Worm (Caenorhabditis elegans): ENCODE measurements around the gene C06B3.16.

ce11 chrV:13957691-13958090 is 26.4 kb downstream of the C06B3.16 start:
- TF ChIP-seq pes-1 (GFP tag; IDR thresholded peaks at IDR 0.05) (no peak), scrt-1 (GFP tag; IDR thresholded peaks at IDR 0.05) (no peak), ama-1 (optimal IDR thresholded peaks at IDR 0.05) (no peak), F13C5.2 (tag; optimal IDR thresholded peaks at IDR 0.05) (no peak), aly-1 (tag; optimal IDR thresholded peaks at IDR 0.05) (no peak), flt-1 (GFP tag; IDR thresholded peaks at IDR 0.05) (no peak), ceh-13 (GFP tag; optimal IDR thresholded peaks at IDR 0.05) (no peak)

Measured in whole organism, early embryonic.